Worm (Caenorhabditis elegans) whole organism, L3 larva: ENCODE measurements around the gene ZK1010.10.

Source experiments
- nhr-12 ChIP-seq: fragments of 150-350 bp; optimal IDR thresholded peaks from 2 replicates; lab custom pipeline; 2014; ENCODE audit warnings: missing biosample characterization, missing genetic modification characterization
- sea-2 ChIP-seq: fragments of 150-350 bp; sonication (generic microtip); optimal IDR thresholded peaks from 4 replicates; lab custom pipeline; 2014; ENCODE audit warnings: missing biosample characterization, missing genetic modification reagents, missing genetic modification characterization
- tbx-2 ChIP-seq: sonication (generic microtip); optimal IDR thresholded peaks from 2 replicates; lab custom pipeline; 2016; ENCODE audit warnings: mild to moderate bottlenecking, missing genetic modification characterization, missing compliant biosample characterization

ce11 chrIII:12977559-12977958 lies 24.6 kb upstream of the ZK1010.10 start, which contains the start of gene ZK1010.2:
- no peak for TF ChIP-seq sea-2
- no peak for TF ChIP-seq nhr-12 (tag; lab: Kevin White, UChicago)
- no peak for TF ChIP-seq tbx-2 (tag; lab: Kevin White, UChicago)
